Worm (Caenorhabditis elegans) whole organism, early embryonic: ENCODE results near the gene Y51A2D.13.

Experiments used
- B0310.2 ChIP-seq: sonication (generic microtip); optimal IDR thresholded peaks from 2 replicates; lab custom pipeline; 2016; ENCODE audit warnings: mild to moderate bottlenecking, missing genetic modification characterization, missing compliant biosample characterization
- F13C5.2 ChIP-seq: sonication (generic microtip); optimal IDR thresholded peaks from 2 replicates; lab custom pipeline; 2017; ENCODE audit warnings: mild to moderate bottlenecking, missing genetic modification characterization, inconsistent platforms, missing compliant biosample characterization
- aly-1 ChIP-seq: sonication (generic microtip); optimal IDR thresholded peaks from 2 replicates; lab custom pipeline; 2016; ENCODE audit warnings: missing genetic modification characterization, missing compliant biosample characterization
- ama-1 ChIP-seq: fragments of 150-350 bp; optimal IDR thresholded peaks from 2 replicates; lab custom pipeline; 2014
- ceh-13 ChIP-seq: fragments of 200-800 bp; sonication (Bioruptor generic); optimal IDR thresholded peaks from 2 replicates; lab custom pipeline; 2018; ENCODE audit warnings: mild to moderate bottlenecking, missing genetic modification characterization, missing compliant biosample characterization
- ceh-36 ChIP-seq: sonication (generic microtip); optimal IDR thresholded peaks from 2 replicates; lab custom pipeline; 2016; ENCODE audit warnings: missing genetic modification characterization, inconsistent platforms, missing compliant biosample characterization
- ets-7 ChIP-seq: sonication (generic microtip); optimal IDR thresholded peaks from 2 replicates; lab custom pipeline; 2016; ENCODE audit warnings: missing genotype, missing genetic modification characterization, missing compliant biosample characterization
- flt-1 ChIP-seq: fragments of 200-800 bp; sonication (Bioruptor generic); IDR thresholded peaks from 2 replicates; pipeline ENCODE4 v1.3.6; 2022; ENCODE audit warnings: missing genetic modification characterization, missing compliant biosample characterization
- hmbx-1 ChIP-seq: sonication (generic microtip); optimal IDR thresholded peaks from 2 replicates; lab custom pipeline; 2016; ENCODE audit warnings: mild to moderate bottlenecking, missing genetic modification characterization, missing compliant biosample characterization
- hmg-4 ChIP-seq: fragments of 200-800 bp; sonication (Bioruptor generic); optimal IDR thresholded peaks from 2 replicates; lab custom pipeline; 2018; ENCODE audit warnings: mild to moderate bottlenecking, missing genetic modification characterization, missing compliant biosample characterization
- hnd-1 ChIP-seq: sonication (generic microtip); optimal IDR thresholded peaks from 2 replicates; lab custom pipeline; 2016; ENCODE audit warnings: missing genetic modification characterization, missing compliant biosample characterization
- pes-1 ChIP-seq: fragments of 200-800 bp; sonication (Bioruptor generic); IDR thresholded peaks from 2 replicates; pipeline ENCODE4 v1.3.6; 2022; ENCODE audit warnings: missing genetic modification reagents, missing genetic modification characterization, missing compliant biosample characterization
- scrt-1 ChIP-seq: fragments of 200-800 bp; sonication (Bioruptor generic); IDR thresholded peaks from 2 replicates; pipeline ENCODE4 v1.3.6; 2022; ENCODE audit warnings: missing genetic modification characterization, missing compliant biosample characterization
- sea-1 ChIP-seq: fragments of 200-800 bp; sonication (Bioruptor generic); conservative IDR thresholded peaks from 2 replicates; pipeline ENCODE4 v1.3.6; 2022; ENCODE audit warnings: missing genetic modification characterization, missing compliant biosample characterization
- tbx-11 ChIP-seq: fragments of 200-800 bp; sonication (Bioruptor generic); IDR thresholded peaks from 2 replicates; pipeline ENCODE4 v1.3.6; 2022; ENCODE audit warnings: missing genetic modification characterization, missing compliant biosample characterization
- tbx-37 ChIP-seq: fragments of 200-800 bp; sonication (Bioruptor generic); conservative IDR thresholded peaks from 2 replicates; pipeline ENCODE4 v1.3.6; 2022; ENCODE audit warnings: missing genetic modification reagents, missing genetic modification characterization, missing compliant biosample characterization
- tra-4 ChIP-seq: sonication (generic microtip); optimal IDR thresholded peaks from 2 replicates; lab custom pipeline; 2017; ENCODE audit warnings: missing genetic modification characterization, missing compliant biosample characterization

Gene Y51A2D.13

DNA sequence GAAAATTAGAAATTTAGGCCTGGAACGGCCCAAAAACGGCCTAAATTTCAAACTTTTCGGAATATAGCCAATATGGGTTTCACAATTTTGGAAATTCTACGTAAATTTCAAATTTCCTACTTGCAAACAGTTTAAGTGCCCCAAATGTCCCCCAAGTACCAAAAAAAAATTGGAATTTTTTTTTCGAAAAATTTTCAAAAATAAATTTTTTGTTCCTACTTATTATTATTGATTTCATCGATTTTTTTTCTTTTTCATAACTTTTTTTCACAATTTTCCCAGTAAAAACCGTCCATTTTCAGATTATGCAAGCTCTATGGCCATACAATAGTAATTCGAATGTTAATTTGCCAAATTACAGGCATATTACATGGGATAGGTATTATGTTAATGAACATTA lies 8.1 kb downstream of the Y51A2D.13 start, which contains the start of gene Y51A2D.21:
Y51A2D.21 (plus strand) TSS at position 301 of the 400 bp plus-strand sequence.
- TF ChIP-seq pes-1 (GFP tag; lab: Robert Waterston, UW) (no peak), hmbx-1 (tag; lab: Kevin White, UChicago) (no peak), scrt-1 (no peak)

DNA sequence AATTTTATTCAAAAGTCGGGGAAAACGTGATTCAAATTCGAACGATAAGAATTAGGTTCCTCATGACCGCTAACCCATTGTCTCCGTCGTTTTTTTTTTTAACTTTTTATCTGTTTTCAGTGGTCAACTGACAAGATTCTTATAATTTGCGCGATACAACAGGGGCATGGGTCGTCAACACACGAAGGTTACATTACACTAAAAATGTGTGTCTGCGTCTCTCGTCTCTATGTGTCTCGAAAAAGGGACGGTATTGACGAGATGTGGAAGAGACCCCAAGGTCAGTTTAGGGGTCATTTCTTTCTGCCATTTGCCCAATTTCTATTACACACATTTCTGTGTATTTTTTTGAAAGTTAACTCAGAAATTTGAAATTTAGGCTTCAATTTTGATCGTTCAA lies 10.1 kb downstream of the Y51A2D.13 start:
- no peak for TF ChIP-seq aly-1 (tag; lab: Kevin White, UChicago)
- no peak for TF ChIP-seq pes-1 (GFP tag; lab: Robert Waterston, UW)
- no peak for TF ChIP-seq hmbx-1 (tag; lab: Kevin White, UChicago)
- TF ChIP-seq hmg-4 (GFP tag; lab: Kevin White, UChicago) = no peak
- no peak for TF ChIP-seq tbx-37 (GFP tag; lab: Robert Waterston, UW)
- TF ChIP-seq ceh-13 (GFP tag; lab: Kevin White, UChicago) = no peak
- no peak for TF ChIP-seq ets-7 (tag; lab: Kevin White, UChicago)

ce11 chrV:18566352-18566751 lies 13.2 kb downstream of the Y51A2D.13 start:
- TF ChIP-seq ceh-36 (tag; lab: Kevin White, UChicago) = peak; percentile 86
- 0 out of 2 replicates have a peak, but pooled peaks have one; percentile 56 for TF ChIP-seq sea-1

DNA sequence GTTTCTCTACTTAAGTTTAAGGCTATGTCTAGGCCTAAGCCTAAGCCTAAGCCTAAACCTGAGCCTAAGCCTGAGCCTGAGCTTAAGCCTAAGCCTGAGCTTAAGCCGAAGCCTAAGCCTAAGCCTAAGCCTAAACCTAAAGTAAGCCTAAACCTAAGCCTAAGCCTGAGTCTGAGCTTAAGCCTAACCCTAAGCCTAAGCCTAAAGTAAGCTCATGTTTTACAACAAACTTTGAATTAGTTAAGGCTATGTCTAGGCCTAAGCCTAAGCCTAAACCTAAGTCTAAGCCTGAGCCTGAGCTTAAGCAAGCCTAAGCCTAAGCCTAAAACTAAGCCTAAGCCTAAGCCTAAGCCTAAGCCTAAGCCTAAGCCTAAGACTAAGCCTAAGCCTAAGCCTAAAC lies 14.0 kb downstream of the Y51A2D.13 start:
- TF ChIP-seq ceh-36 (tag; lab: Kevin White, UChicago) (peak; percentile 84), ama-1 (no peak), scrt-1 (no peak), tbx-37 (GFP tag; lab: Robert Waterston, UW) (no peak)

- TF ChIP-seq ets-7 (tag; lab: Kevin White, UChicago) (no peak), tbx-37 (GFP tag; lab: Robert Waterston, UW) (no peak), hmg-4 (GFP tag; lab: Kevin White, UChicago) (no peak), tbx-11 (GFP tag; lab: Robert Waterston, UW) (no peak), flt-1 (no peak), ceh-13 (GFP tag; lab: Kevin White, UChicago) (no peak), aly-1 (tag; lab: Kevin White, UChicago) (no peak), F13C5.2 (tag; lab: Kevin White, UChicago) (no peak), hnd-1 (tag; lab: Kevin White, UChicago) (no peak), ama-1 (no peak)
These were observed 14.8 kb downstream of the Y51A2D.13 start, which contains the start of gene srg-34 for ce11 chrV:18564786-18565185. Gene srg-34, minus strand, starts transcription at chrV:18564886.

ce11 chrV:18560944-18561343 lies 18.6 kb downstream of the Y51A2D.13 start:
- TF ChIP-seq aly-1 (tag; lab: Kevin White, UChicago) (no peak), sea-1 (no peak), ama-1 (no peak), ets-7 (tag; lab: Kevin White, UChicago) (no peak), tra-4 (tag; lab: Kevin White, UChicago) (no peak), tbx-37 (GFP tag; lab: Robert Waterston, UW) (no peak), tbx-11 (GFP tag; lab: Robert Waterston, UW) (no peak), ceh-13 (GFP tag; lab: Kevin White, UChicago) (no peak), scrt-1 (no peak), pes-1 (GFP tag; lab: Robert Waterston, UW) (no peak), hmg-4 (GFP tag; lab: Kevin White, UChicago) (no peak), hmbx-1 (tag; lab: Kevin White, UChicago) (no peak), flt-1 (no peak), F13C5.2 (tag; lab: Kevin White, UChicago) (no peak)

DNA sequence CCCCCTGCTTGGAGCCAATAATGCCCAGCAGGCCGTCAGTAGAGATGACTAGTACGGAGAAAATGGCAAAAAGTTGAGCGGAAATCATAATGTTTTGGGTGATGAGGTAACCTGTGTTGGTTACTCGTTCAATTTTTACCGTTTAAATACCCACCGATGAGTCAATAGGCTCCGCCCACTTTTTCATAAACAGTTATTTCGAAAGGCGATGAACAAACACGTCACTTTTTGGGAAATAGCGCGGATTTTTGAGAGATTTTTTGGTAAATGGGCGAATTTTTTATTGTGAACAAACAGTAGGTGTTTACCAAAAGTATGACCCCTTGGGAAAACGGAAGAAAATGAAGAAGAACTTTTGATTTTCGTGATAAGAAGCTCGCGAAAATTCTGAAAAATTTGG lies 19.4 kb downstream of the Y51A2D.13 start, which contains the start of gene ttr-26:
ttr-26 (minus strand) TSS at position 101 of the 400 bp plus-strand sequence.
- no peak for TF ChIP-seq tbx-11 (GFP tag; lab: Robert Waterston, UW)
- TF ChIP-seq scrt-1 = no peak
- TF ChIP-seq hmbx-1 (tag; lab: Kevin White, UChicago) = no peak
- no peak for TF ChIP-seq sea-1
- no peak for TF ChIP-seq ama-1
- TF ChIP-seq ceh-36 (tag; lab: Kevin White, UChicago) = no peak
- no peak for TF ChIP-seq flt-1
- no peak for TF ChIP-seq tra-4 (tag; lab: Kevin White, UChicago)
- no peak for TF ChIP-seq hmg-4 (GFP tag; lab: Kevin White, UChicago)
- TF ChIP-seq tbx-37 (GFP tag; lab: Robert Waterston, UW) = no peak
- TF ChIP-seq B0310.2 (tag; lab: Kevin White, UChicago) = no peak
- TF ChIP-seq ets-7 (tag; lab: Kevin White, UChicago) = no peak

- TF ChIP-seq aly-1 (tag; lab: Kevin White, UChicago) = no peak
- TF ChIP-seq ceh-36 (tag; lab: Kevin White, UChicago) = no peak
- no peak for TF ChIP-seq flt-1
- TF ChIP-seq sea-1 = no peak
- no peak for TF ChIP-seq scrt-1
- TF ChIP-seq hmbx-1 (tag; lab: Kevin White, UChicago) = no peak
- TF ChIP-seq pes-1 (GFP tag; lab: Robert Waterston, UW) = no peak
- TF ChIP-seq ets-7 (tag; lab: Kevin White, UChicago) = no peak
- TF ChIP-seq tbx-11 (GFP tag; lab: Robert Waterston, UW) = no peak
- TF ChIP-seq ceh-13 (GFP tag; lab: Kevin White, UChicago) = no peak
- no peak for TF ChIP-seq tbx-37 (GFP tag; lab: Robert Waterston, UW)
- TF ChIP-seq tra-4 (tag; lab: Kevin White, UChicago) = no peak
These were observed 23.1 kb downstream of the Y51A2D.13 start, which contains the start of the genes ttr-24 and ttr-25 for ce11 chrV:18556488-18556887. Gene ttr-24, minus strand, starts transcription at chrV:18556643. Gene ttr-25, plus strand, starts transcription at chrV:18556714.
